Fruit fly (Drosophila melanogaster) whole organism, pupa: Measurements from ENCODE around the gene CG6398.

Experiments used
- CG10348 ChIP-seq: fragments of 200-800 bp; sonication (Bioruptor generic); IDR thresholded peaks from 2 replicates; pipeline ENCODE4 v1.3.6; 2022; ENCODE audit warnings: missing biosample characterization, missing genetic modification characterization
- CG12605 ChIP-seq: fragments of 200-800 bp; sonication (Bioruptor generic); IDR thresholded peaks from 2 replicates; pipeline ENCODE4 v1.3.6; 2022; ENCODE audit warnings: missing biosample characterization, missing genetic modification characterization
- CG13204 ChIP-seq: fragments of 200-800 bp; sonication (Bioruptor generic); optimal IDR thresholded peaks from 2 replicates; lab custom pipeline; 2018; ENCODE audit warnings: missing biosample characterization, mild to moderate bottlenecking, missing genetic modification characterization, moderate library complexity
- CG14655 ChIP-seq: fragments of 200-800 bp; sonication (Bioruptor generic); optimal IDR thresholded peaks from 3 replicates; lab custom pipeline; 2017; ENCODE audit warnings: mild to moderate bottlenecking, missing biosample characterization, missing genetic modification reagents, missing genetic modification characterization
- CG15710 ChIP-seq: fragments of 200-800 bp; sonication (Bioruptor generic); optimal IDR thresholded peaks from 2 replicates; lab custom pipeline; 2018; ENCODE audit warnings: missing biosample characterization, mild to moderate bottlenecking, missing genetic modification characterization, moderate library complexity
- CG17806 ChIP-seq: fragments of 200-800 bp; sonication (Bioruptor generic); optimal IDR thresholded peaks from 2 replicates; lab custom pipeline; 2018; ENCODE audit warnings: missing biosample characterization, mild to moderate bottlenecking, missing genetic modification characterization, moderate library complexity
- CG32121 ChIP-seq: fragments of 200-800 bp; sonication (Bioruptor generic); IDR thresholded peaks from 2 replicates; pipeline ENCODE4 v1.3.6; 2022; ENCODE audit warnings: missing biosample characterization, missing genetic modification characterization
- CG34367 ChIP-seq: fragments of 200-800 bp; sonication (Bioruptor generic); optimal IDR thresholded peaks from 2 replicates; lab custom pipeline; 2018; ENCODE audit warnings: missing biosample characterization, mild to moderate bottlenecking, missing genetic modification characterization
- CG4496 ChIP-seq: fragments of 200-800 bp; sonication (Bioruptor generic); IDR thresholded peaks from 3 replicates; pipeline ENCODE4 v1.3.6; 2022; ENCODE audit warnings: missing biosample characterization, missing genetic modification characterization
- CG8159 ChIP-seq: fragments of 200-800 bp; sonication (Bioruptor generic); optimal IDR thresholded peaks from 3 replicates; lab custom pipeline; 2018; ENCODE audit warnings: missing biosample characterization, mild to moderate bottlenecking, missing genetic modification characterization, moderate library complexity
- CG8301 ChIP-seq: fragments of 200-800 bp; sonication (Bioruptor generic); optimal IDR thresholded peaks from 2 replicates; lab custom pipeline; 2018; ENCODE audit warnings: missing biosample characterization, mild to moderate bottlenecking, missing genetic modification characterization
- CG9948 ChIP-seq: fragments of 200-800 bp; sonication (Bioruptor generic); optimal IDR thresholded peaks from 2 replicates; lab custom pipeline; 2018; ENCODE audit warnings: missing biosample characterization, mild to moderate bottlenecking, missing genetic modification characterization, moderate library complexity
- D1 ChIP-seq: fragments of 200-800 bp; sonication (Bioruptor generic); optimal IDR thresholded peaks from 2 replicates; lab custom pipeline; 2018; ENCODE audit warnings: missing biosample characterization, mild to moderate bottlenecking, missing genetic modification characterization, moderate library complexity
- EcR ChIP-seq: fragments of 200-800 bp; sonication (Bioruptor generic); optimal IDR thresholded peaks from 3 replicates; lab custom pipeline; 2019; ENCODE audit warnings: missing biosample characterization, missing genetic modification characterization, mild to moderate bottlenecking, moderate library complexity, missing genetic modification reagents
- Ets98B ChIP-seq: fragments of 200-800 bp; sonication (Bioruptor generic); IDR thresholded peaks from 2 replicates; pipeline ENCODE4 v1.3.6; 2022; ENCODE audit warnings: missing biosample characterization, missing genetic modification characterization
- Pif1A ChIP-seq: fragments of 200-800 bp; sonication (Bioruptor generic); optimal IDR thresholded peaks from 3 replicates; lab custom pipeline; 2016; ENCODE audit warnings: missing biosample characterization, missing genetic modification characterization
- Pif1B ChIP-seq: fragments of 200-800 bp; sonication (Bioruptor generic); optimal IDR thresholded peaks from 3 replicates; lab custom pipeline; 2016; ENCODE audit warnings: missing biosample characterization, missing genetic modification characterization
- Snoo ChIP-seq: fragments of 200-800 bp; sonication (Bioruptor generic); optimal IDR thresholded peaks from 3 replicates; lab custom pipeline; 2017; ENCODE audit warnings: missing biosample characterization, mild to moderate bottlenecking, missing genetic modification characterization, inconsistent platforms
- fd96Ca ChIP-seq: fragments of 200-800 bp; sonication (Bioruptor generic); IDR thresholded peaks from 3 replicates; pipeline ENCODE4 v1.3.6; 2022; ENCODE audit warnings: missing biosample characterization, missing genetic modification characterization
- gl ChIP-seq: fragments of 200-800 bp; sonication (Bioruptor generic); optimal IDR thresholded peaks from 2 replicates; lab custom pipeline; 2018; ENCODE audit warnings: missing biosample characterization, mild to moderate bottlenecking, missing genetic modification characterization
- rn ChIP-seq: fragments of 200-800 bp; sonication (Bioruptor generic); IDR thresholded peaks from 2 replicates; pipeline ENCODE4 v1.3.6; 2022; ENCODE audit warnings: missing biosample characterization, missing genetic modification characterization

Gene CG6398

dm6 chrX:17830644-17831043 lies at the start of gene CG6398:
CG6398 (plus strand) TSS chrX:17830828.
- TF ChIP-seq CG32121 (GFP tag; lab: Robert Waterston, UW), result no peak
- peak; percentile 37; the same call in 1 of the 2 replicates for TF ChIP-seq Ets98B
- no peak for TF ChIP-seq CG14655 (GFP tag; lab: Kevin White, UChicago)
- no peak for TF ChIP-seq rn
- peak; percentile 36 for TF ChIP-seq EcR (GFP tag; lab: Kevin White, UChicago)
- no peak for TF ChIP-seq D1
- TF ChIP-seq CG9948 (tag; lab: Kevin White, UChicago), result no peak
- TF ChIP-seq CG17806 (tag; lab: Kevin White, UChicago), result no peak
- no peak for TF ChIP-seq Snoo (tag; lab: Kevin White, UChicago)
- no peak for TF ChIP-seq CG8159
- TF ChIP-seq CG12605 (GFP tag; lab: Robert Waterston, UW), result no peak
- peak; percentile 44; the same call in 1 of the 3 replicates for TF ChIP-seq CG4496 (GFP tag; lab: Robert Waterston, UW)
- TF ChIP-seq CG13204 (GFP tag; lab: Kevin White, UChicago), result peak; percentile 64
- no peak for TF ChIP-seq CG34367 (tag; lab: Kevin White, UChicago)
- no peak for TF ChIP-seq CG15710

dm6 chrX:17780834-17781233 lies 49.8 kb upstream of the CG6398 start:
- no peak for TF ChIP-seq CG8159
- TF ChIP-seq Ets98B, result no peak
- TF ChIP-seq fd96Ca, result no peak

dm6 chrX:17782058-17782457 lies 48.6 kb upstream of the CG6398 start:
- TF ChIP-seq CG10348 (no peak), CG8301 (tag; lab: Kevin White, UChicago) (no peak), CG9948 (tag; lab: Kevin White, UChicago) (no peak), CG15710 (no peak), CG12605 (GFP tag; lab: Robert Waterston, UW) (no peak), CG13204 (GFP tag; lab: Kevin White, UChicago) (no peak), D1 (no peak), CG17806 (tag; lab: Kevin White, UChicago) (no peak), CG8159 (no peak), Pif1B (no peak), fd96Ca (no peak), rn (no peak), CG32121 (GFP tag; lab: Robert Waterston, UW) (no peak), CG34367 (tag; lab: Kevin White, UChicago) (no peak), Pif1A (GFP tag; lab: Kevin White, UChicago) (no peak), CG4496 (GFP tag; lab: Robert Waterston, UW) (no peak)

dm6 chrX:17789413-17790054 lies 41.1 kb upstream of the CG6398 start:
- TF ChIP-seq CG9948 (tag; lab: Kevin White, UChicago) (no peak), CG14655 (GFP tag; lab: Kevin White, UChicago) (no peak), CG4496 (GFP tag; lab: Robert Waterston, UW) (no peak), fd96Ca (no peak), CG17806 (tag; lab: Kevin White, UChicago) (no peak)

dm6 chrX:17790072-17790471 lies 40.6 kb upstream of the CG6398 start:
- TF ChIP-seq Pif1B, result no peak
- no peak for TF ChIP-seq CG10348
- no peak for TF ChIP-seq CG8159
- no peak for TF ChIP-seq Snoo (tag; lab: Kevin White, UChicago)
- no peak for TF ChIP-seq CG17806 (tag; lab: Kevin White, UChicago)
- TF ChIP-seq Pif1A (GFP tag; lab: Kevin White, UChicago), result no peak
- no peak for TF ChIP-seq D1
- TF ChIP-seq gl, result no peak
- no peak for TF ChIP-seq CG13204 (GFP tag; lab: Kevin White, UChicago)
- no peak for TF ChIP-seq CG4496 (GFP tag; lab: Robert Waterston, UW)
- no peak for TF ChIP-seq CG32121 (GFP tag; lab: Robert Waterston, UW)
- TF ChIP-seq CG34367 (tag; lab: Kevin White, UChicago), result no peak
- TF ChIP-seq CG15710, result no peak

dm6 chrX:17790710-17791109 lies 39.9 kb upstream of the CG6398 start, which contains the start of gene OdsH:
OdsH (plus strand) TSS chrX:17791010.
- no peak for TF ChIP-seq CG14655 (GFP tag; lab: Kevin White, UChicago)
- no peak for TF ChIP-seq EcR (GFP tag; lab: Kevin White, UChicago)
- TF ChIP-seq CG15710, result no peak
- no peak for TF ChIP-seq CG17806 (tag; lab: Kevin White, UChicago)
- no peak for TF ChIP-seq CG4496 (GFP tag; lab: Robert Waterston, UW)
- TF ChIP-seq Pif1A (GFP tag; lab: Kevin White, UChicago), result no peak
- TF ChIP-seq CG32121 (GFP tag; lab: Robert Waterston, UW), result no peak
- no peak for TF ChIP-seq CG34367 (tag; lab: Kevin White, UChicago)
- TF ChIP-seq CG12605 (GFP tag; lab: Robert Waterston, UW), result no peak
- TF ChIP-seq CG13204 (GFP tag; lab: Kevin White, UChicago), result no peak
- TF ChIP-seq D1, result no peak
- no peak for TF ChIP-seq CG10348
- no peak for TF ChIP-seq CG8159
- no peak for TF ChIP-seq Ets98B
- TF ChIP-seq CG8301 (tag; lab: Kevin White, UChicago), result no peak
- TF ChIP-seq Pif1B, result no peak
- no peak for TF ChIP-seq gl
- TF ChIP-seq, all 21 proteins: peak for 0
